Fruit fly (Drosophila melanogaster): ENCODE results near the gene CG31776.

- TF ChIP-seq usp (GFP tag; optimal IDR thresholded peaks at IDR 0.05) (no peak), Dll (optimal IDR thresholded peaks at IDR 0.05) (no peak), EcR (GFP tag; optimal IDR thresholded peaks at IDR 0.05) (no peak), psq (optimal IDR thresholded peaks at IDR 0.05) (no peak), pan (optimal IDR thresholded peaks at IDR 0.05) (no peak)
Observed at dm6 chr2L:3475948-3476347, 6.0 kb downstream of the CG31776 start.

All from whole organism.